Worm (Caenorhabditis elegans): ENCODE results near the gene srxa-14.

Gene srxa-14

DNA sequence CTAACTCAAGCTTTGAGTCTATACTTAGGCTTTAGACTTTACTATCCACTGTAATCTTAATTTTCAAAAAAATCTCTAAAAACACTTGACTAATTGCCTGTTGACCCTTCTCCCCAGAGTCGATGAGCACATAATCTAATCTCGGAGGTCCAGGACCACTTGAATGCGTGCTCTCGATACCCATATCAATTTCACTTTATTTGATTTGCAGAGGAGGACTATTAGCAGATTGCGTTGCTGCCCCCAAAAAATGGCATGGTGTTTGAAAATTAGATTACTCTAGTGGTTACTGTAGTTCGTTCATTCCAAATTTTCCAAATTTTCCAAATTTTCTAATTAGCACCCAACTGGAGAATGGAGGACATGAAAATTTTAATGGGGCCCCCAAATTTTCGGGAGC, 6.1 kb downstream of the srxa-14 start:
- no peak for TF ChIP-seq sem-2 (GFP tag; optimal IDR thresholded peaks at IDR 0.05)
- no peak for TF ChIP-seq unc-62 (GFP tag; optimal IDR thresholded peaks at IDR 0.05)
- no peak for TF ChIP-seq mep-1 (tag; optimal IDR thresholded peaks at IDR 0.05)
- no peak for TF ChIP-seq ham-2 (GFP tag; optimal IDR thresholded peaks at IDR 0.05)
- TF ChIP-seq ces-1 (GFP tag; optimal IDR thresholded peaks at IDR 0.05) = peak; percentile 90

DNA sequence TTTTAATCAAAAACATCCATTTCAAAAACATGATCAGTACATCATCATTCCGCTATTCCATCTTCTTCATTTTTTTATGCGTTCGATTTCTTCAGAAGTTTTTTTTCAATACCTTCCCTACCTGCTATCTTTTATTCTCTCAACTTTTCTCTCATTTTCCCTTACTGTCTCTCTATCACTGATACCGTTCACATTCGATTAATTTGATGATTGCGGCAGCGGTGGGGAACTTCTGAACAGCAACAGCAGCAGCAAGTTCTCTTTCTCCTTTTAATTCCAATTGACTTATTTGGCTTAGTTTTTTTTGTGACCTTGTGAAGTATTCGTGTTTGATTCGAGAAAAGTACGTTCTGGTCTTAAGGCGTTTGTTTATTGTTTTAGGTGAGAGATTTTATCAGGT, 9.5 kb downstream of the srxa-14 start:
- no peak for TF ChIP-seq nhr-2 (tag; optimal IDR thresholded peaks at IDR 0.05)
- no peak for TF ChIP-seq pha-4 (tag; optimal IDR thresholded peaks at IDR 0.05)

DNA sequence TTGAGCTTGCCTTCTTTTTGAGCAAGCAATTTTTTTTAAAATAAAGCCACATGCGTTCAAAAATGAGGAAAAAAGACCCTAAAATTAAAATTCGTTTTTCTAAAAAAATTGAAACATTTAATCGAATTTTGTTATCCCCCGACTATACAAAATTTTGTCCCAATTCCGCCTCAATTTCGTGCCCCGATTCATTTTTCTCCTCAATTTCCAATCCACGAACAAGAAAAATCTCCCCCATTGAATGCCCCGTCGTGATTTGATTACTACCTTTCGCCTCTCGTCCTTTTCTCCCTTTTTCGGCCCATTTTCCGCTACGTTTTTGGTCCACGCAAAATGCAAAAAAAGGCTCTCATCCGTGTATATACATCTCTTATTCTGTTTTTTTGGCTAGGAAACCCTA, 12.5 kb downstream of the srxa-14 start:
- TF ChIP-seq snpc-4 (tag; optimal IDR thresholded peaks at IDR 0.05) (no peak), ces-1 (GFP tag; optimal IDR thresholded peaks at IDR 0.05) (peak; percentile 54), blmp-1 (tag; optimal IDR thresholded peaks at IDR 0.05) (no peak)

DNA sequence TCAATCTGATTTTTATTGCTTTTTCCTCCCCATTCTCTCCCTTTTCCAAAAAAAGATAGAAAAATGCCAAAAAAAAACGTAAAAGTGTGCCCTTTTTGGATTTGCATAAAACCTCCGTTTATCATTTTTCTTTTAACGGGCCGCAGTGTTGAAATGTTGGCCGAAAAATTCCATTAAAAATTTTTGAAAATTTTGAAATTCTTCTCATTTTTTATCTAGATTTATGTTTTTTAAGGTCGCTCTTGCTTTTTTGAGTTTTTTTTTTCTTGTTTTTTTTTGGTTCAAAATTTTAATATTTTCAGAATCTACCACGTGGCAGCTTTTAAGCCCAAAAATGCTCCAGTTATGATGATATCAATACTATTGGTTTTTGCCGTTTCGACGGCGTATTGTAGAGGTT, 15.0 kb downstream of the srxa-14 start, which contains the start of gene mnr-1:
Gene mnr-1 (plus strand): TSS at position 301 of the 400 bp plus-strand sequence.
- no peak for TF ChIP-seq bed-3 (GFP tag; optimal IDR thresholded peaks at IDR 0.05)
- TF ChIP-seq nhr-2 (tag; optimal IDR thresholded peaks at IDR 0.05) = no peak
- no peak for TF ChIP-seq ham-2 (GFP tag; optimal IDR thresholded peaks at IDR 0.05)
- TF ChIP-seq sem-2 (GFP tag; optimal IDR thresholded peaks at IDR 0.05) = no peak
- TF ChIP-seq unc-39 (tag; optimal IDR thresholded peaks at IDR 0.05) = no peak

DNA sequence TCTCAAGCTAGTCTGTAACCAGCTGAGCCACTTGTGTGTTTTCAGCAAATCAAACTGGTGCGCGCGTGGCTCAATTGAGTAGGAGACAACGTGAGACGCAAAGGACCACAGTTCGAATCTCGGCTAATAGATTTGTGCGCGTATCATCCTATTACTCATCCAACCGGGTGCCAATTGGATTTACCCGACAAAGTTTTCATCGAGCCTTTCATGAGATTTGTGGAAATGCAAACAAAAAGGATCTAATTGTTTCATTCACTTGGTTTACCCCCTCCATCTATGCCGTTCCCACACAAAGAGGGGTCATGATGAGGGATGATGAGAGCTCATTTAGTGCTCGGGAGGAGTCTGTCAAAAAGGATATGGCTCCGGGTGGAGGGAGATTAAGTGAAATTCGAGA, 15.8 kb downstream of the srxa-14 start:
- TF ChIP-seq ces-1 (GFP tag; optimal IDR thresholded peaks at IDR 0.05) = peak; percentile 92
- TF ChIP-seq ceh-83 (GFP tag; optimal IDR thresholded peaks at IDR 0.05) = no peak
- TF ChIP-seq blmp-1 (tag; optimal IDR thresholded peaks at IDR 0.05) = no peak
- no peak for TF ChIP-seq mls-2 (tag; optimal IDR thresholded peaks at IDR 0.05)
- no peak for TF ChIP-seq pha-4 (tag; optimal IDR thresholded peaks at IDR 0.05)
- TF ChIP-seq ceh-39 (tag; optimal IDR thresholded peaks at IDR 0.05) = no peak
- TF ChIP-seq drap-1 (GFP tag; optimal IDR thresholded peaks at IDR 0.05) = no peak

DNA sequence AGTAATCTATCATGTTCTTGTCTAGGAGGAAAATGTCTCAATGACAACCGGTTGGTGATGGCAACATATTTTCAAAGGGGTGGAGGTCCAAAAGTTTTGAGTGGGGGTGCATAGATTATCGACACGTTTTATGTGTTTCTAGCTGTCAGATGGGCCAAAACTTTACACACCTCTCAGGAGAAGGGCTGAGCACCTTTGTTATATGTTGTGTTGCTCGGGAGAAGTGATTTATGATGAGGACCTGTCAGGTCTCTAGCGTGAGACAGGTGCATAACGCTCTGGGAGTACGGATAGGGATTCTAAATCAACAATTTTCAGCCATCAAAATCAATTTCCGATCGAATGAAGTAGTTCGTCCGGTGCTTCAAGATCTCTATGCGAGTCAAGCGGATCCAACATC, 17.2 kb downstream of the srxa-14 start:
- TF ChIP-seq unc-62 (GFP tag; optimal IDR thresholded peaks at IDR 0.05) (peak; percentile 86), ztf-11 (tag; optimal IDR thresholded peaks at IDR 0.05) (no peak), mab-5 (tag; optimal IDR thresholded peaks at IDR 0.05) (peak; percentile 69), hlh-1 (tag; optimal IDR thresholded peaks at IDR 0.05) (peak; percentile 65), snpc-4 (tag; optimal IDR thresholded peaks at IDR 0.05) (no peak), cnd-1 (tag; optimal IDR thresholded peaks at IDR 0.05) (peak; percentile 1), drap-1 (GFP tag; optimal IDR thresholded peaks at IDR 0.05) (no peak)

DNA sequence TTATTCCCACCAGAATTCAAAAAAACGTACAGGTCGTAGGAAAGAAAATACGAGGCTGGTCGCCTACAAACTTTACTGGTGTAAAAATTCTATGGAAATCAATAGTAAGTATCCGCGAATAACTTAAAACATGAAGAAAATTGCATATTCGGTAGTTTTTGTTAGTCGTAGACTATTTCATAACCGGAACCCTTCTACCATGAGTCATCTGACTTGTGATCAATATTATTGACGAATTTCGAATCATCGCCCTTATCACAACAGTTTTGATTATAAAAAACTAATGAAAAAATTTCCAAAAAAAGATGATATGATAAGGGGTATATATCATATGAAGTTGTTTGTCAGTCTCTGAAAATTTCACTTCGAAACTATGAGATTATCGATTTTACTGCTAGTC, 20.6 kb downstream of the srxa-14 start, which contains the start of gene W01F3.2:
Gene W01F3.2 (plus strand): TSS at position 301 of the 400 bp plus-strand sequence.
- TF ChIP-seq M03D4.4 (tag; optimal IDR thresholded peaks at IDR 0.05) (no peak), pha-4 (tag; optimal IDR thresholded peaks at IDR 0.05) (no peak), nhr-76 (tag; optimal IDR thresholded peaks at IDR 0.05) (no peak), snpc-4 (tag; optimal IDR thresholded peaks at IDR 0.05) (no peak), mep-1 (tag; optimal IDR thresholded peaks at IDR 0.05) (no peak), lsy-2 (tag; optimal IDR thresholded peaks at IDR 0.05) (no peak), lin-32 (GFP tag; optimal IDR thresholded peaks at IDR 0.05) (no peak), drap-1 (GFP tag; optimal IDR thresholded peaks at IDR 0.05) (no peak), sptf-1 (tag; optimal IDR thresholded peaks at IDR 0.05) (no peak), ceh-39 (tag; optimal IDR thresholded peaks at IDR 0.05) (no peak), ceh-43 (GFP tag; optimal IDR thresholded peaks at IDR 0.05) (no peak), tbx-8 (GFP tag; optimal IDR thresholded peaks at IDR 0.05) (no peak), unc-39 (tag; optimal IDR thresholded peaks at IDR 0.05) (no peak), cnd-1 (tag; optimal IDR thresholded peaks at IDR 0.05) (no peak), mab-5 (tag; optimal IDR thresholded peaks at IDR 0.05) (no peak)

DNA sequence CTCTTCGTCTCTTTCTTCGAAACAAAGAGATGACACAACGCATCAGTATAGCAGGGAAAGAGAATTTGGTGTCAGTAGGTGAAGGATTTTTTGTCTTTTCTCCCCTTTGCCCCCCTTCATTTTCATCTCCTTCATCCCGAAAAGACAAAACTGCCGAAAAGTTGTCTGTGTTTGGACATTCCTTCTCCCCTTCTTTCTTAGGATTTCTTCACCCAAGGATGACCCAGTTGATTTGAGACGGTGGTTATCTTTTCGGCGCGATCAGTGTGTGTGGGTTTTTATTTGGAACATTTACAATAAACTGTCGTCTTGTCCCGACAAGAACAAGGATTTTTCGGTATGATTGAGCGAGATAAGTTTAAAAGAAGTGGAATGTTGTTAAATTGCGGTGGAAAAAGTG, 23.1 kb downstream of the srxa-14 start:
- TF ChIP-seq elt-1 (tag; optimal IDR thresholded peaks at IDR 0.05; ENCODE audit: borderline replicate concordance, insufficient read depth) (peak; percentile 25), sptf-1 (tag; optimal IDR thresholded peaks at IDR 0.05) (no peak), nhr-76 (tag; optimal IDR thresholded peaks at IDR 0.05) (no peak)
